Fruit fly (Drosophila melanogaster) whole organism, prepupa: Measurements from ENCODE around the gene UQCR-Q.

Source experiments
- Blimp-1 ChIP-seq: fragments of 200-800 bp; sonication (Bioruptor generic); optimal IDR thresholded peaks from 3 replicates; lab custom pipeline; 2017; ENCODE audit warnings: missing biosample characterization, missing genetic modification characterization, mild to moderate bottlenecking, moderate library complexity, missing genetic modification reagents
- CG11294 ChIP-seq: fragments of 200-800 bp; sonication (Bioruptor generic); IDR thresholded peaks from 2 replicates; pipeline ENCODE4 v1.3.6; 2022; ENCODE audit warnings: missing biosample characterization, missing genetic modification characterization
- CG11762 ChIP-seq: fragments of 200-800 bp; sonication (Bioruptor generic); optimal IDR thresholded peaks from 3 replicates; lab custom pipeline; 2016; ENCODE audit warnings: missing biosample characterization, missing genetic modification characterization; ENCODE audit not compliant: insufficient read depth
- CG15336 ChIP-seq: fragments of 200-800 bp; sonication (Bioruptor generic); IDR thresholded peaks from 2 replicates; pipeline ENCODE4 v1.3.6; 2022; ENCODE audit warnings: missing biosample characterization, missing genetic modification characterization
- CG16779 ChIP-seq: fragments of 200-800 bp; sonication (Bioruptor generic); optimal IDR thresholded peaks from 3 replicates; lab custom pipeline; 2017; ENCODE audit warnings: missing biosample characterization, mild to moderate bottlenecking, missing genetic modification characterization
- CG3032 ChIP-seq: fragments of 200-800 bp; optimal IDR thresholded peaks from 2 replicates; lab custom pipeline; 2019; ENCODE audit warnings: missing biosample characterization, mild to moderate bottlenecking, missing genetic modification characterization, moderate library complexity
- CG31627 ChIP-seq: fragments of 200-800 bp; sonication (Bioruptor generic); optimal IDR thresholded peaks from 3 replicates; lab custom pipeline; 2016; ENCODE audit warnings: missing biosample characterization, missing genetic modification characterization
- CG34406 ChIP-seq: fragments of 200-800 bp; sonication (Bioruptor generic); optimal IDR thresholded peaks from 3 replicates; lab custom pipeline; 2016; ENCODE audit warnings: missing biosample characterization, missing genetic modification characterization
- CG3919 ChIP-seq: fragments of 200-800 bp; sonication (Bioruptor generic); optimal IDR thresholded peaks from 3 replicates; lab custom pipeline; 2016; ENCODE audit warnings: missing biosample characterization, missing genetic modification characterization
- CG6163 ChIP-seq: fragments of 200-800 bp; sonication (Bioruptor generic); IDR thresholded peaks from 3 replicates; pipeline ENCODE4 v1.3.6; 2022; ENCODE audit warnings: missing biosample characterization, missing genetic modification characterization
- CG6276 ChIP-seq: fragments of 200-800 bp; sonication (Bioruptor generic); optimal IDR thresholded peaks from 2 replicates; lab custom pipeline; 2017; ENCODE audit warnings: missing biosample characterization, mild to moderate bottlenecking, missing genetic modification characterization
- CG6792 ChIP-seq: fragments of 200-800 bp; sonication (Bioruptor generic); optimal IDR thresholded peaks from 3 replicates; lab custom pipeline; 2016; ENCODE audit warnings: missing biosample characterization, missing genetic modification characterization
- CG6808 ChIP-seq: fragments of 200-800 bp; sonication (Bioruptor generic); optimal IDR thresholded peaks from 3 replicates; lab custom pipeline; 2017; ENCODE audit warnings: missing biosample characterization, missing genetic modification characterization, mild to moderate bottlenecking, moderate library complexity, missing genetic modification reagents
- CG7368 ChIP-seq: fragments of 200-800 bp; sonication (Bioruptor generic); optimal IDR thresholded peaks from 3 replicates; lab custom pipeline; 2016; ENCODE audit warnings: missing biosample characterization, missing genetic modification characterization
- CG8319 ChIP-seq: fragments of 200-800 bp; sonication (Bioruptor generic); optimal IDR thresholded peaks from 3 replicates; lab custom pipeline; 2016; ENCODE audit warnings: missing biosample characterization, missing genetic modification characterization
- CG8632 ChIP-seq: fragments of 200-800 bp; sonication (Bioruptor generic); optimal IDR thresholded peaks from 3 replicates; lab custom pipeline; 2016; ENCODE audit warnings: missing biosample characterization, missing genetic modification characterization
- CG9139 ChIP-seq: fragments of 200-800 bp; sonication (Bioruptor generic); optimal IDR thresholded peaks from 3 replicates; lab custom pipeline; 2017; ENCODE audit warnings: missing biosample characterization, mild to moderate bottlenecking, missing genetic modification characterization
- Eip75B ChIP-seq: fragments of 200-800 bp; sonication (Bioruptor generic); optimal IDR thresholded peaks from 3 replicates; lab custom pipeline; 2016; ENCODE audit warnings: missing biosample characterization, missing genetic modification characterization
- Eip78C ChIP-seq: fragments of 200-800 bp; sonication (Bioruptor generic); peaks from one replicate; lab custom pipeline; 2016; ENCODE audit warnings: missing biosample characterization, missing genetic modification characterization
- Eip93F ChIP-seq: fragments of 200-800 bp; sonication (Bioruptor generic); optimal IDR thresholded peaks from 2 replicates; lab custom pipeline; 2016; ENCODE audit warnings: missing biosample characterization, mild to moderate bottlenecking, missing genetic modification characterization
- Ets21C ChIP-seq: fragments of 200-800 bp; sonication (Bioruptor generic); optimal IDR thresholded peaks from 3 replicates; lab custom pipeline; 2016; ENCODE audit warnings: missing biosample characterization, missing genetic modification characterization
- Gug ChIP-seq: fragments of 200-800 bp; sonication (Bioruptor generic); IDR thresholded peaks from 2 replicates; pipeline ENCODE4 v1.3.6; 2022; ENCODE audit warnings: missing biosample characterization, missing genetic modification characterization
- Hr38 ChIP-seq: sonication (Bioruptor generic); optimal IDR thresholded peaks from 2 replicates; lab custom pipeline; 2016; ENCODE audit warnings: missing biosample characterization, missing genetic modification characterization
- Hr39 ChIP-seq: fragments of 200-800 bp; sonication (Bioruptor generic); optimal IDR thresholded peaks from 2 replicates; lab custom pipeline; 2016; ENCODE audit warnings: missing biosample characterization, missing genetic modification characterization
- Hr4 ChIP-seq: fragments of 200-800 bp; sonication (Bioruptor generic); optimal IDR thresholded peaks from 3 replicates; lab custom pipeline; 2016; ENCODE audit warnings: missing biosample characterization, missing genetic modification characterization
- Lpt ChIP-seq: fragments of 200-800 bp; sonication (Bioruptor generic); optimal IDR thresholded peaks from 3 replicates; lab custom pipeline; 2016; ENCODE audit warnings: missing biosample characterization, missing genetic modification characterization
- Smox ChIP-seq: fragments of 200-800 bp; sonication (Bioruptor generic); optimal IDR thresholded peaks from 3 replicates; lab custom pipeline; 2016; ENCODE audit warnings: missing biosample characterization, missing genetic modification characterization
- Sox14 ChIP-seq: fragments of 200-800 bp; sonication (Bioruptor generic); optimal IDR thresholded peaks from 3 replicates; lab custom pipeline; 2016; ENCODE audit warnings: missing biosample characterization, missing genetic modification characterization
- achi ChIP-seq: fragments of 200-800 bp; sonication (Bioruptor generic); optimal IDR thresholded peaks from 3 replicates; lab custom pipeline; 2016; ENCODE audit warnings: missing biosample characterization, missing genetic modification characterization
- acj6 ChIP-seq: fragments of 200-800 bp; sonication (Bioruptor generic); optimal IDR thresholded peaks from 3 replicates; lab custom pipeline; 2016; ENCODE audit warnings: missing biosample characterization, missing genetic modification characterization
- cyc ChIP-seq: fragments of 200-800 bp; sonication (Bioruptor generic); optimal IDR thresholded peaks from 3 replicates; lab custom pipeline; 2016; ENCODE audit warnings: missing biosample characterization, missing genetic modification characterization
- dac ChIP-seq: fragments of 200-800 bp; sonication (Bioruptor generic); optimal IDR thresholded peaks from 2 replicates; lab custom pipeline; 2017; ENCODE audit warnings: missing biosample characterization, mild to moderate bottlenecking, missing genetic modification characterization
- dsx ChIP-seq: fragments of 200-800 bp; optimal IDR thresholded peaks from 3 replicates; lab custom pipeline; 2019; ENCODE audit warnings: missing biosample characterization, mild to moderate bottlenecking, missing genetic modification characterization, moderate library complexity; ENCODE audit not compliant: poor library complexity, severe bottlenecking
- eg ChIP-seq: fragments of 200-800 bp; sonication (Bioruptor generic); IDR thresholded peaks from 3 replicates; pipeline ENCODE4 v1.3.6; 2022; ENCODE audit warnings: missing biosample characterization, missing genetic modification characterization
- esn ChIP-seq: fragments of 200-800 bp; sonication (Bioruptor generic); optimal IDR thresholded peaks from 2 replicates; lab custom pipeline; 2016; ENCODE audit warnings: missing biosample characterization, mild to moderate bottlenecking, missing genetic modification characterization, moderate library complexity
- fd59A ChIP-seq: fragments of 200-800 bp; sonication (Bioruptor generic); optimal IDR thresholded peaks from 2 replicates; lab custom pipeline; 2017; ENCODE audit warnings: missing biosample characterization, mild to moderate bottlenecking, missing genetic modification characterization, missing genetic modification reagents
- fd85E ChIP-seq: fragments of 200-800 bp; sonication (Bioruptor generic); optimal IDR thresholded peaks from 3 replicates; lab custom pipeline; 2016; ENCODE audit warnings: missing biosample characterization, missing genetic modification characterization
- fkh ChIP-seq: fragments of 200-800 bp; sonication (Bioruptor generic); optimal IDR thresholded peaks from 3 replicates; lab custom pipeline; 2017; ENCODE audit warnings: missing biosample characterization, mild to moderate bottlenecking, missing genetic modification characterization, moderate library complexity
- lz ChIP-seq: fragments of 200-800 bp; sonication (Bioruptor generic); optimal IDR thresholded peaks from 3 replicates; lab custom pipeline; 2016; ENCODE audit warnings: missing biosample characterization, missing genetic modification characterization
- net ChIP-seq: fragments of 200-800 bp; sonication (Bioruptor generic); optimal IDR thresholded peaks from 3 replicates; lab custom pipeline; 2016; ENCODE audit warnings: missing biosample characterization, missing genetic modification characterization
- pdm3 ChIP-seq: fragments of 200-800 bp; sonication (Bioruptor generic); optimal IDR thresholded peaks from 3 replicates; lab custom pipeline; 2016; ENCODE audit warnings: missing biosample characterization, missing genetic modification characterization
- salr ChIP-seq, 2 experiments: fragments of 200-800 bp; sonication (Bioruptor generic); optimal IDR thresholded peaks; 3 replicates each; lab custom pipeline; 2016 to 2018; ENCODE audit warnings: missing biosample characterization in 2 of 2, missing genetic modification characterization in 2 of 2, mild to moderate bottlenecking in 1 of 2
- spab ChIP-seq: fragments of 200-800 bp; sonication (Bioruptor generic); optimal IDR thresholded peaks from 2 replicates; lab custom pipeline; 2017; ENCODE audit warnings: missing biosample characterization, mild to moderate bottlenecking, missing genetic modification characterization, missing genetic modification reagents
- ss ChIP-seq, 2 experiments: fragments of 200-800 bp; sonication (Bioruptor generic); optimal IDR thresholded peaks; 2 replicates in 1 of 2; 3 replicates in 1 of 2; lab custom pipeline; 2017 to 2018; ENCODE audit warnings: mild to moderate bottlenecking in 2 of 2, missing biosample characterization in 2 of 2, missing genetic modification characterization in 2 of 2, moderate library complexity in 1 of 2
- topi ChIP-seq: fragments of 200-800 bp; sonication (Bioruptor generic); optimal IDR thresholded peaks from 3 replicates; lab custom pipeline; 2016; ENCODE audit warnings: missing biosample characterization, missing genetic modification characterization
- vri ChIP-seq: fragments of 200-800 bp; sonication (Bioruptor generic); optimal IDR thresholded peaks from 3 replicates; lab custom pipeline; 2016; ENCODE audit warnings: missing biosample characterization, mild to moderate bottlenecking, missing genetic modification characterization

Gene UQCR-Q

dm6 chr3L:17500315-17500985, 25.9 kb downstream of the UQCR-Q start (continued):
- TF ChIP-seq cyc (GFP tag; lab: Kevin White, UChicago) = no peak
- TF ChIP-seq CG8632 = no peak
- no peak for TF ChIP-seq CG7368
- no peak for TF ChIP-seq fd85E (GFP tag; lab: Kevin White, UChicago)
- TF ChIP-seq spab = no peak
- TF ChIP-seq CG31627 (GFP tag; lab: Kevin White, UChicago) = no peak
- TF ChIP-seq CG6276 = peak; percentile 61
- peak; percentile 48 for TF ChIP-seq CG6808 (GFP tag; lab: Kevin White, UChicago)
- no peak for TF ChIP-seq salr (GFP tag; optimal IDR thresholded peaks at IDR 0.05; lab: Kevin White, UChicago)
- no peak for TF ChIP-seq CG6792 (GFP tag; lab: Kevin White, UChicago)
- TF ChIP-seq Eip93F (GFP tag; lab: Kevin White, UChicago) = no peak
- TF ChIP-seq CG3919 = no peak
- TF ChIP-seq lz = no peak
- no peak for TF ChIP-seq acj6 (GFP tag; lab: Kevin White, UChicago)
- TF ChIP-seq Lpt (GFP tag; lab: Kevin White, UChicago) = peak; percentile 73
- peak; percentile 26 for TF ChIP-seq vri (GFP tag; lab: Kevin White, UChicago)
- TF ChIP-seq Hr4 = no peak
- no peak for TF ChIP-seq topi (GFP tag; lab: Kevin White, UChicago)
- TF ChIP-seq Gug = no peak
- peak; percentile 2 for TF ChIP-seq pdm3 (GFP tag; lab: Kevin White, UChicago)
- TF ChIP-seq CG3032 (tag; lab: Kevin White, UChicago) = peak; percentile 16
- no peak for TF ChIP-seq Hr39 (GFP tag; lab: Kevin White, UChicago)
- TF ChIP-seq CG16779 (tag; lab: Kevin White, UChicago) = peak; percentile 7
- TF ChIP-seq Hr38 (GFP tag; lab: Kevin White, UChicago) = no peak
- TF ChIP-seq CG6163 (GFP tag; lab: Robert Waterston, UW) = peak; percentile 61; the same call in 2 of the 3 replicates
- no peak for TF ChIP-seq dac (GFP tag; lab: Kevin White, UChicago)
- TF ChIP-seq eg (GFP tag; lab: Robert Waterston, UW) = peak; percentile 69; the same call in 2 of the 3 replicates
- TF ChIP-seq ss (GFP tag; optimal IDR thresholded peaks at IDR 0.05; lab: Kevin White, UChicago) = peak; percentile 67 to 84
- TF ChIP-seq, all 60 proteins: peak for 20

dm6 chr3L:17502235-17502634, 27.7 kb downstream of the UQCR-Q start:
- TF ChIP-seq fd59A (GFP tag; lab: Kevin White, UChicago) (no peak), CG34406 (GFP tag; lab: Kevin White, UChicago) (peak; percentile 69), CG11294 (no peak), CG8632 (peak; percentile 65), Eip78C (GFP tag; lab: Kevin White, UChicago) (peak; percentile 90), CG11762 (peak; percentile 24), fd85E (GFP tag; lab: Kevin White, UChicago) (no peak), CG6792 (GFP tag; lab: Kevin White, UChicago) (peak; percentile 65), topi (GFP tag; lab: Kevin White, UChicago) (peak; percentile 85), Sox14 (GFP tag; lab: Kevin White, UChicago) (peak; percentile 80), CG15336 (GFP tag; lab: Robert Waterston, UW) (peak; percentile 71), CG6163 (GFP tag; lab: Robert Waterston, UW) (peak; percentile 76), lz (peak; percentile 88), CG9139 (GFP tag; lab: Kevin White, UChicago) (no peak), salr (GFP tag; optimal IDR thresholded peaks at IDR 0.05; lab: Kevin White, UChicago) (peak in 1 of 2 experiments; percentile 13), pdm3 (GFP tag; lab: Kevin White, UChicago) (peak; percentile 68), CG7368 (peak; percentile 29), fkh (GFP tag; lab: Kevin White, UChicago) (no peak), vri (GFP tag; lab: Kevin White, UChicago) (peak; percentile 76), Hr4 (peak; percentile 28), dac (GFP tag; lab: Kevin White, UChicago) (no peak), dsx (GFP tag; lab: Kevin White, UChicago) (no peak), eg (GFP tag; lab: Robert Waterston, UW) (peak; percentile 65), Blimp-1 (peak; percentile 55), Gug (no peak), Ets21C (peak; percentile 80), esn (GFP tag; lab: Kevin White, UChicago) (peak; percentile 90), CG8319 (peak; percentile 54), achi (GFP tag; lab: Kevin White, UChicago) (peak; percentile 68), Hr38 (GFP tag; lab: Kevin White, UChicago) (no peak), Eip93F (GFP tag; lab: Kevin White, UChicago) (peak; percentile 55), Smox (GFP tag; lab: Kevin White, UChicago) (peak; percentile 88), ss (GFP tag; optimal IDR thresholded peaks at IDR 0.05; lab: Kevin White, UChicago) (no peak), Eip75B (GFP tag; lab: Kevin White, UChicago) (peak; percentile 80), spab (no peak), CG3032 (tag; lab: Kevin White, UChicago) (no peak), net (peak; percentile 56)
